Worm (Caenorhabditis elegans): ENCODE data around the gene thn-2.

The thn-2 gene

DNA sequence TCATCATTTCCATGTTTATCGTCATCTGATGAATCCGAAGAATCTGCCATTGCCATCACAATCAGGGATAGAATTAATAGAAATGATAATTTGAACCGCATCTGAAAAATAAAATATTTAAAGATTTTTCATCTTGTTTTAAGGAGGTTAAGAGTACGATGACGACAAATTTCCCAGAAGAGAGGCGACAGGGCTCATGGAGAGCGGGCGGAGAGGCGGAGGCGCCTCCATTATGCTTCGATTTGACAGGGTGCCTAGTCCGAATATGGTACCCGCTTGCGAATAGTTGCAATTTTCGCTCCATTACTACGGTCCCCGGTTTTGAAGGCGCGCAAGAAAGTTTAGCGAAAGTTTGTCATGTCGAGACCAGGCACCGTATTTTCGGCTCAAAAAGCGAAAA, 2.1 kb downstream of the thn-2 start, which contains the start of gene F28D1.6:
Gene F28D1.6 (minus strand): TSS at position 101 of the 400 bp plus-strand sequence.
- TF ChIP-seq F57C9.4 (tag; optimal IDR thresholded peaks at IDR 0.05), result no peak
- TF ChIP-seq lin-26 (GFP tag; IDR thresholded peaks at IDR 0.05), result no peak
- no peak for TF ChIP-seq cebp-1 (GFP tag; IDR thresholded peaks at IDR 0.05)
- no peak for TF ChIP-seq cebp-1 (tag; optimal IDR thresholded peaks at IDR 0.05)
- TF ChIP-seq lin-40 (tag; optimal IDR thresholded peaks at IDR 0.05), result no peak
- no peak for TF ChIP-seq rcor-1 (GFP tag; IDR thresholded peaks at IDR 0.05)
- no peak for TF ChIP-seq Y67H2A.10 (GFP tag; conservative IDR thresholded peaks at IDR 0.05)

DNA sequence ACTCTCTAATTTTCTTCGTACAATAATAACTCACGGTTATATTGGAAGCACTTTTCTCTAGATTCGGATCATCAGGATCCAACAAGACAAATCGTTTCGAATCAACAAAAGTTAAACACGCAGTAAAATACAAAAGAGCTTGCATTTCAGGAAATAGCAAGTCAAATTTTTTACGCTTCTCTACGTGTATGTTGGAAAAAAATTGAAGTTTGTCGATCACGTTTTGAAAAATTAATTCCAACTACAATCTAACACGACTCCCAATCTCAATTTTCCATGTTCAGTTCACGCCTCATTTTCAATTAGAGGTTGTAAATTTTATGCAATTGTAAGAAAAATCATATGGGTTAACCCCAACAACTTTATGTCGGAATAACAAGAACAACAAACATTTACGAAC, 7.0 kb downstream of the thn-2 start, which contains the start of gene spe-45:
Gene spe-45 (minus strand): TSS at position 145 of the 400 bp plus-strand sequence.
- TF ChIP-seq cebp-1 (GFP tag; IDR thresholded peaks at IDR 0.05), result no peak
- TF ChIP-seq cebp-1 (tag; optimal IDR thresholded peaks at IDR 0.05), result no peak
- TF ChIP-seq sea-2 (GFP tag; IDR thresholded peaks at IDR 0.05), result no peak
- no peak for TF ChIP-seq attf-5 (GFP tag; optimal IDR thresholded peaks at IDR 0.05)
- no peak for TF ChIP-seq egl-18 (GFP tag; IDR thresholded peaks at IDR 0.05)
- TF ChIP-seq T07F8.4 (tag; optimal IDR thresholded peaks at IDR 0.05), result no peak
- TF ChIP-seq ekl-4 (GFP tag; IDR thresholded peaks at IDR 0.05), result peak; percentile 78
- no peak for TF ChIP-seq nhr-27 (tag; optimal IDR thresholded peaks at IDR 0.05)
- TF ChIP-seq somi-1 (GFP tag; optimal IDR thresholded peaks at IDR 0.05), result no peak
- no peak for TF ChIP-seq B0261.1 (tag; optimal IDR thresholded peaks at IDR 0.05)
- no peak for TF ChIP-seq C17E4.6 (GFP tag; IDR thresholded peaks at IDR 0.05)
- no peak for TF ChIP-seq akir-1 (GFP tag; optimal IDR thresholded peaks at IDR 0.05)
- no peak for TF ChIP-seq hmg-1.2 (GFP tag; IDR thresholded peaks at IDR 0.05)
- TF ChIP-seq athp-1 (tag; optimal IDR thresholded peaks at IDR 0.05), result peak; percentile 64
- TF ChIP-seq F33H1.4 (GFP tag; IDR thresholded peaks at IDR 0.05), result peak; percentile 43
- no peak for TF ChIP-seq ztf-28 (GFP tag; IDR thresholded peaks at IDR 0.05)
- TF ChIP-seq Y53G8AR.9 (GFP tag; conservative IDR thresholded peaks at IDR 0.05), result peak; percentile 79
- TF ChIP-seq lir-1 (GFP tag; conservative IDR thresholded peaks at IDR 0.05), result no peak
- TF ChIP-seq pha-4 (tag; optimal IDR thresholded peaks at IDR 0.05), result no peak
- TF ChIP-seq rpc-1 (optimal IDR thresholded peaks at IDR 0.05), result no peak
- no peak for TF ChIP-seq rpc-1 (tag; optimal IDR thresholded peaks at IDR 0.05)
- TF ChIP-seq tbp1 (GFP tag; optimal IDR thresholded peaks at IDR 0.05), result peak; percentile 47
- TF ChIP-seq ceh-27 (GFP tag; optimal IDR thresholded peaks at IDR 0.05), result no peak
- TF ChIP-seq F55B11.4 (tag; optimal IDR thresholded peaks at IDR 0.05; ENCODE audit: borderline replicate concordance, insufficient read depth), result no peak
- no peak for TF ChIP-seq madf-8 (GFP tag; conservative IDR thresholded peaks at IDR 0.05)
- no peak for TF ChIP-seq nhr-80 (tag; optimal IDR thresholded peaks at IDR 0.05)
- TF ChIP-seq sptf-2 (GFP tag; optimal IDR thresholded peaks at IDR 0.05), result no peak
- TF ChIP-seq C06A6.2 (GFP tag; conservative IDR thresholded peaks at IDR 0.05), result no peak
- peak; percentile 28 for TF ChIP-seq lsl-1 (GFP tag; optimal IDR thresholded peaks at IDR 0.05)
- no peak for TF ChIP-seq ztf-6 (GFP tag; IDR thresholded peaks at IDR 0.05)
- TF ChIP-seq dpl-1 (GFP tag; optimal IDR thresholded peaks at IDR 0.05), result no peak
- no peak for TF ChIP-seq hmg-20 (GFP tag; IDR thresholded peaks at IDR 0.05)
- no peak for TF ChIP-seq rec-8 (tag; optimal IDR thresholded peaks at IDR 0.05)
- TF ChIP-seq nhr-120 (GFP tag; IDR thresholded peaks at IDR 0.05), result no peak
- no peak for TF ChIP-seq lag-1 (GFP tag; IDR thresholded peaks at IDR 0.05)
- peak; percentile 16 for TF ChIP-seq unc-130 (GFP tag; optimal IDR thresholded peaks at IDR 0.05)
- TF ChIP-seq let-607 (tag; optimal IDR thresholded peaks at IDR 0.05), result no peak
- TF ChIP-seq madf-3 (GFP tag; IDR thresholded peaks at IDR 0.05), result peak; percentile 41; the same call in 1 of the 2 replicates
- TF ChIP-seq F49E8.2 (tag; optimal IDR thresholded peaks at IDR 0.05; ENCODE audit: insufficient read depth), result peak; percentile 71
- no peak for TF ChIP-seq ceh-40 (GFP tag; IDR thresholded peaks at IDR 0.05)
- no peak for TF ChIP-seq let-526 (GFP tag; IDR thresholded peaks at IDR 0.05)
- no peak for TF ChIP-seq repo-1 (tag; optimal IDR thresholded peaks at IDR 0.05)
- no peak for TF ChIP-seq hlh-12 (tag; optimal IDR thresholded peaks at IDR 0.05)
